Fruit fly (Drosophila melanogaster) whole organism, embryonic: Measurements from ENCODE around the gene Targ2.

Experiments
- Asciz ChIP-seq: fragments of 200-800 bp; sonication (Bioruptor generic); optimal IDR thresholded peaks from 2 replicates; lab custom pipeline; 2017; ENCODE audit warnings: missing biosample characterization, mild to moderate bottlenecking, missing genetic modification characterization, missing genetic modification reagents
- Atf-2 ChIP-seq: fragments of 200-800 bp; sonication (Bioruptor generic); optimal IDR thresholded peaks from 2 replicates; lab custom pipeline; 2016; ENCODE audit warnings: missing biosample characterization, missing genetic modification characterization
- CG10274 ChIP-seq: fragments of 200-800 bp; sonication (Bioruptor generic); optimal IDR thresholded peaks from 3 replicates; lab custom pipeline; 2017; ENCODE audit warnings: missing biosample characterization, mild to moderate bottlenecking, missing genetic modification characterization
- CG10462 ChIP-seq: fragments of 200-800 bp; sonication (Bioruptor generic); optimal IDR thresholded peaks from 2 replicates; lab custom pipeline; 2016; ENCODE audit warnings: missing biosample characterization, missing genetic modification characterization
- CG11398 ChIP-seq: fragments of 200-800 bp; sonication (Bioruptor generic); optimal IDR thresholded peaks from 2 replicates; lab custom pipeline; 2016; ENCODE audit warnings: missing biosample characterization, missing genetic modification characterization
- CG11723 ChIP-seq: fragments of 200-800 bp; sonication (Bioruptor generic); optimal IDR thresholded peaks from 2 replicates; lab custom pipeline; 2017; ENCODE audit warnings: missing biosample characterization, mild to moderate bottlenecking, missing genetic modification characterization
- CG12659 ChIP-seq: fragments of 200-800 bp; sonication (Bioruptor generic); optimal IDR thresholded peaks from 3 replicates; lab custom pipeline; 2017; ENCODE audit warnings: mild to moderate bottlenecking, missing biosample characterization, missing genetic modification reagents, missing genetic modification characterization
- CG12744 ChIP-seq: fragments of 200-800 bp; sonication (Bioruptor generic); optimal IDR thresholded peaks from 2 replicates; lab custom pipeline; 2016; ENCODE audit warnings: missing biosample characterization, missing genetic modification characterization
- CG14667 ChIP-seq: fragments of 200-800 bp; sonication (Bioruptor generic); IDR thresholded peaks from 2 replicates; pipeline ENCODE4 v1.3.6; 2022; ENCODE audit warnings: missing biosample characterization, missing genetic modification characterization
- CG16863 ChIP-seq: fragments of 200-800 bp; sonication (Bioruptor generic); optimal IDR thresholded peaks from 3 replicates; lab custom pipeline; 2016; ENCODE audit warnings: missing biosample characterization, missing genetic modification characterization
- CG17186 ChIP-seq: fragments of 200-800 bp; sonication (Bioruptor generic); optimal IDR thresholded peaks from 3 replicates; lab custom pipeline; 2017; ENCODE audit warnings: missing biosample characterization, missing genetic modification reagents, missing genetic modification characterization
- CG17359 ChIP-seq: fragments of 200-800 bp; sonication (Bioruptor generic); optimal IDR thresholded peaks from 3 replicates; lab custom pipeline; 2018; ENCODE audit warnings: missing biosample characterization, mild to moderate bottlenecking, missing genetic modification characterization, moderate library complexity
- CG17385 ChIP-seq: fragments of 200-800 bp; sonication (Bioruptor generic); optimal IDR thresholded peaks from 3 replicates; lab custom pipeline; 2018; ENCODE audit warnings: missing biosample characterization, mild to moderate bottlenecking, missing genetic modification characterization
- CG17802 ChIP-seq: fragments of 200-800 bp; sonication (Bioruptor generic); optimal IDR thresholded peaks from 2 replicates; lab custom pipeline; 2018; ENCODE audit warnings: missing biosample characterization, mild to moderate bottlenecking, missing genetic modification characterization, moderate library complexity
- CG1792 ChIP-seq: fragments of 200-800 bp; sonication (Bioruptor generic); optimal IDR thresholded peaks from 2 replicates; lab custom pipeline; 2016; ENCODE audit warnings: missing biosample characterization, missing genetic modification characterization
- CG2678 ChIP-seq: fragments of 200-800 bp; sonication (Bioruptor generic); optimal IDR thresholded peaks from 3 replicates; lab custom pipeline; 2019; ENCODE audit warnings: missing biosample characterization, mild to moderate bottlenecking, missing genetic modification characterization, moderate library complexity
- CG31365 ChIP-seq: fragments of 200-800 bp; sonication (Bioruptor generic); optimal IDR thresholded peaks from 2 replicates; lab custom pipeline; 2018; ENCODE audit warnings: missing biosample characterization, mild to moderate bottlenecking, missing genetic modification characterization
- CG3163 ChIP-seq: fragments of 200-800 bp; sonication (Bioruptor generic); optimal IDR thresholded peaks from 3 replicates; lab custom pipeline; 2016; ENCODE audit warnings: missing biosample characterization, missing genetic modification characterization
- CG33213 ChIP-seq: fragments of 200-800 bp; sonication (Bioruptor generic); optimal IDR thresholded peaks from 3 replicates; lab custom pipeline; 2016; ENCODE audit warnings: missing biosample characterization, missing genetic modification characterization
- CG4424 ChIP-seq: fragments of 200-800 bp; sonication (Bioruptor generic); optimal IDR thresholded peaks from 3 replicates; lab custom pipeline; 2016; ENCODE audit warnings: missing biosample characterization, missing genetic modification characterization
- CG6175 ChIP-seq: fragments of 200-800 bp; sonication (Bioruptor generic); IDR thresholded peaks from 3 replicates; pipeline ENCODE4 v1.3.6; 2022; ENCODE audit warnings: missing biosample characterization, missing genetic modification characterization
- CG6765 ChIP-seq: fragments of 200-800 bp; sonication (Bioruptor generic); optimal IDR thresholded peaks from 3 replicates; lab custom pipeline; 2017; ENCODE audit warnings: missing biosample characterization, mild to moderate bottlenecking, missing genetic modification characterization
- CG7372 ChIP-seq: fragments of 200-800 bp; sonication (Bioruptor generic); IDR thresholded peaks from 2 replicates; pipeline ENCODE4 v1.3.6; 2022; ENCODE audit warnings: missing biosample characterization, missing genetic modification characterization
- CG7556 ChIP-seq: fragments of 200-800 bp; sonication (Bioruptor generic); optimal IDR thresholded peaks from 2 replicates; lab custom pipeline; 2017; ENCODE audit warnings: missing biosample characterization, mild to moderate bottlenecking, missing genetic modification characterization
- CG7786 ChIP-seq: fragments of 200-800 bp; sonication (Bioruptor generic); optimal IDR thresholded peaks from 2 replicates; lab custom pipeline; 2016; ENCODE audit warnings: missing biosample characterization, missing genetic modification characterization
- CG7928 ChIP-seq: fragments of 200-800 bp; sonication (Bioruptor generic); optimal IDR thresholded peaks from 2 replicates; lab custom pipeline; 2017; ENCODE audit warnings: missing biosample characterization, mild to moderate bottlenecking, missing genetic modification characterization
- CG8944 ChIP-seq: fragments of 200-800 bp; sonication (Bioruptor generic); optimal IDR thresholded peaks from 3 replicates; lab custom pipeline; 2016; ENCODE audit warnings: missing biosample characterization, missing genetic modification characterization
- D19A ChIP-seq: fragments of 200-800 bp; optimal IDR thresholded peaks from 3 replicates; lab custom pipeline; 2019; ENCODE audit warnings: missing biosample characterization, mild to moderate bottlenecking, missing genetic modification characterization, moderate library complexity
- D19B ChIP-seq: fragments of 200-800 bp; sonication (Bioruptor generic); optimal IDR thresholded peaks from 2 replicates; lab custom pipeline; 2017; ENCODE audit warnings: missing biosample characterization, mild to moderate bottlenecking, missing genetic modification characterization
- Dip2 ChIP-seq: fragments of 200-800 bp; sonication (Bioruptor generic); IDR thresholded peaks from 2 replicates; pipeline ENCODE4 v1.3.6; 2022; ENCODE audit warnings: missing biosample characterization, missing genetic modification characterization
- Eip74EF ChIP-seq, 2 experiments: fragments of 200-800 bp in 1 of 2; fragments of >200 bp in 1 of 2; sonication (Bioruptor generic) in 1 of 2; optimal IDR thresholded peaks; 2 replicates each; lab custom pipeline; 2017 to 2019; ENCODE audit warnings: missing biosample characterization in 2 of 2, missing genetic modification characterization in 2 of 2, mild to moderate bottlenecking in 1 of 2, moderate library complexity in 1 of 2
- HHEX ChIP-seq: fragments of 200-800 bp; sonication (Bioruptor generic); optimal IDR thresholded peaks from 3 replicates; lab custom pipeline; 2017; ENCODE audit warnings: missing biosample characterization, mild to moderate bottlenecking, missing genetic modification characterization, missing genetic modification reagents
- Hand ChIP-seq: fragments of 200-800 bp; sonication (Bioruptor generic); optimal IDR thresholded peaks from 2 replicates; lab custom pipeline; 2017; ENCODE audit warnings: mild to moderate bottlenecking, missing biosample characterization, missing genetic modification reagents, missing genetic modification characterization
- Nf-YC ChIP-seq: fragments of 200-800 bp; optimal IDR thresholded peaks from 3 replicates; lab custom pipeline; 2019; ENCODE audit warnings: missing biosample characterization, mild to moderate bottlenecking, missing genetic modification characterization, moderate library complexity
- Optix ChIP-seq: fragments of 200-800 bp; sonication (Bioruptor generic); IDR thresholded peaks from 3 replicates; pipeline ENCODE4 v1.3.6; 2022; ENCODE audit warnings: missing biosample characterization, missing genetic modification characterization
- abd-A ChIP-seq: fragments of 200-800 bp; sonication (Bioruptor generic); optimal IDR thresholded peaks from 3 replicates; lab custom pipeline; 2019; ENCODE audit warnings: missing biosample characterization, mild to moderate bottlenecking, missing genetic modification characterization, moderate library complexity
- br ChIP-seq: fragments of >200 bp; optimal IDR thresholded peaks from 2 replicates; lab custom pipeline; 2017
- crp ChIP-seq, 2 experiments: fragments of 200-800 bp; sonication (Bioruptor generic); optimal IDR thresholded peaks; 2 replicates in 1 of 2; 3 replicates in 1 of 2; lab custom pipeline; 2017; ENCODE audit warnings: missing biosample characterization in 2 of 2, missing genetic modification characterization in 2 of 2, mild to moderate bottlenecking in 1 of 2, moderate library complexity in 1 of 2
- dysf ChIP-seq: fragments of 200-800 bp; sonication (Bioruptor generic); IDR thresholded peaks from 3 replicates; pipeline ENCODE4 v1.3.6; 2022; ENCODE audit warnings: missing biosample characterization, missing genetic modification characterization
- emc ChIP-seq: fragments of 200-800 bp; sonication (Bioruptor generic); optimal IDR thresholded peaks from 2 replicates; lab custom pipeline; 2016; ENCODE audit warnings: missing biosample characterization, missing genetic modification characterization
- ftz-f1 ChIP-seq: fragments of 200-800 bp; sonication (Bioruptor generic); optimal IDR thresholded peaks from 2 replicates; lab custom pipeline; 2016; ENCODE audit warnings: missing biosample characterization, missing genetic modification characterization
- gcm2 ChIP-seq: fragments of 200-800 bp; sonication (Bioruptor generic); optimal IDR thresholded peaks from 2 replicates; lab custom pipeline; 2016; ENCODE audit warnings: missing biosample characterization, missing genetic modification characterization
- gt ChIP-seq: fragments of 200-800 bp; sonication (Bioruptor generic); IDR thresholded peaks from 2 replicates; pipeline ENCODE4 v1.3.6; 2022; ENCODE audit warnings: missing biosample characterization, missing genetic modification characterization
- h ChIP-seq: fragments of >200 bp; optimal IDR thresholded peaks from 2 replicates; lab custom pipeline; 2017
- insv ChIP-seq, 2 experiments: fragments of 200-800 bp; sonication (Bioruptor generic); optimal IDR thresholded peaks; 3 replicates each; lab custom pipeline; 2016 to 2018; ENCODE audit warnings: missing biosample characterization in 2 of 2, missing genetic modification characterization in 2 of 2
- kni ChIP-seq: fragments of 200-800 bp; sonication (Bioruptor generic); optimal IDR thresholded peaks from 3 replicates; lab custom pipeline; 2017; ENCODE audit warnings: mild to moderate bottlenecking, missing biosample characterization, missing genetic modification reagents, missing genetic modification characterization
- pum ChIP-seq: fragments of 200-800 bp; sonication (Bioruptor generic); optimal IDR thresholded peaks from 2 replicates; lab custom pipeline; 2016; ENCODE audit warnings: missing biosample characterization, missing genetic modification characterization
- sens-2 ChIP-seq: fragments of 200-800 bp; sonication (Bioruptor generic); IDR thresholded peaks from 2 replicates; pipeline ENCODE4 v1.3.6; 2022; ENCODE audit warnings: missing biosample characterization, missing genetic modification characterization
- sna ChIP-seq: fragments of 200-800 bp; sonication (Bioruptor generic); IDR thresholded peaks from 2 replicates; pipeline ENCODE4 v1.3.6; 2022; ENCODE audit warnings: missing biosample characterization, missing genetic modification characterization; ENCODE audit not compliant: partially characterized antibody
- stwl ChIP-seq: fragments of 200-800 bp; sonication (Bioruptor generic); optimal IDR thresholded peaks from 3 replicates; lab custom pipeline; 2018; ENCODE audit warnings: missing biosample characterization, mild to moderate bottlenecking, missing genetic modification characterization, moderate library complexity
- ttk ChIP-seq: fragments of 200-800 bp; sonication (Bioruptor generic); IDR thresholded peaks from 2 replicates; pipeline ENCODE4 v2.1.2; 2022; ENCODE audit warnings: missing biosample characterization, missing genetic modification characterization
- usp ChIP-seq: fragments of >200 bp; optimal IDR thresholded peaks from 2 replicates; lab custom pipeline; 2017; ENCODE audit warnings: missing biosample characterization, missing genetic modification characterization
- yki ChIP-seq: fragments of >200 bp; optimal IDR thresholded peaks from 3 replicates; lab custom pipeline; 2018

Gene Targ2

dm6 chr3L:21196563-21196962 lies 6.5 kb downstream of the Targ2 start, which contains the start of the genes Targ3 and park (continued):
- TF ChIP-seq Hand (GFP tag; lab: Kevin White, UChicago) (no peak), CG12659 (peak; percentile 60), crp (GFP tag; optimal IDR thresholded peaks at IDR 0.05; lab: Kevin White, UChicago) (peak; percentile 45 to 92), gcm2 (no peak), CG8944 (no peak), CG7556 (GFP tag; lab: Kevin White, UChicago) (no peak), CG6765 (GFP tag; lab: Kevin White, UChicago) (no peak), CG10274 (GFP tag; lab: Kevin White, UChicago) (no peak), CG7928 (no peak), h (lab: Kevin White, UChicago) (no peak), yki (lab: Kevin White, UChicago) (no peak), CG16863 (no peak), gt (GFP tag; lab: Robert Waterston, UW) (no peak), CG11723 (GFP tag; lab: Kevin White, UChicago) (no peak), CG17186 (GFP tag; lab: Kevin White, UChicago) (peak; percentile 76), CG3163 (GFP tag; lab: Kevin White, UChicago) (peak; percentile 19), Dip2 (GFP tag; lab: Robert Waterston, UW) (no peak), CG6175 (GFP tag; lab: Robert Waterston, UW) (no peak), CG33213 (peak; percentile 32), CG1792 (no peak), Asciz (GFP tag; lab: Kevin White, UChicago) (no peak), Optix (GFP tag; lab: Robert Waterston, UW) (no peak), CG10462 (GFP tag; lab: Kevin White, UChicago) (no peak), insv (GFP tag; optimal IDR thresholded peaks at IDR 0.05; lab: Kevin White, UChicago) (no peak), CG7786 (GFP tag; lab: Kevin White, UChicago) (peak; percentile 43), dysf (GFP tag; lab: Robert Waterston, UW) (no peak), br (no peak), ttk (GFP tag; lab: Robert Waterston, UW) (no peak), Eip74EF (GFP tag; optimal IDR thresholded peaks at IDR 0.05; lab: Kevin White, UChicago) (no peak), CG2678 (tag; lab: Kevin White, UChicago) (no peak), Atf-2 (GFP tag; lab: Kevin White, UChicago) (no peak), abd-A (peak; percentile 4), ftz-f1 (GFP tag; lab: Kevin White, UChicago) (no peak), emc (GFP tag; lab: Kevin White, UChicago) (no peak), CG4424 (GFP tag; lab: Kevin White, UChicago) (no peak), CG17385 (GFP tag; lab: Kevin White, UChicago) (peak; percentile 45), usp (GFP tag; lab: Kevin White, UChicago) (no peak), kni (GFP tag; lab: Kevin White, UChicago) (no peak), sna (GFP tag; lab: Robert Waterston, UW) (peak; percentile 30; the same call in 1 of the 2 replicates), HHEX (no peak), CG7372 (GFP tag; lab: Robert Waterston, UW) (no peak), Nf-YC (tag; lab: Kevin White, UChicago) (no peak), CG17359 (tag; lab: Kevin White, UChicago) (no peak), sens-2 (no peak), CG14667 (GFP tag; lab: Robert Waterston, UW) (no peak), stwl (tag; lab: Kevin White, UChicago) (peak; percentile 71), CG31365 (tag; lab: Kevin White, UChicago) (no peak), CG17802 (tag; lab: Kevin White, UChicago) (no peak), D19B (GFP tag; lab: Kevin White, UChicago) (no peak), pum (no peak), D19A (tag; lab: Kevin White, UChicago) (peak; percentile 2), CG11398 (GFP tag; lab: Kevin White, UChicago) (peak; percentile 17), CG12744 (GFP tag; lab: Kevin White, UChicago) (no peak)
